Fruit fly (Drosophila melanogaster) whole organism, embryonic: Measurements from ENCODE around the gene frj.

Source experiments
- Awh ChIP-seq: fragments of 200-800 bp; sonication (Bioruptor generic); IDR thresholded peaks from 2 replicates; pipeline ENCODE4, ENCODE4 v1.3.6; 2022; ENCODE audit warnings: missing biosample characterization, missing genetic modification characterization
- CG12219 ChIP-seq: fragments of 200-800 bp; sonication (Bioruptor generic); optimal IDR thresholded peaks from 3 replicates; lab custom pipeline; 2018; ENCODE audit warnings: missing biosample characterization, mild to moderate bottlenecking, missing genetic modification characterization
- CG12391 ChIP-seq: fragments of 200-800 bp; sonication (Bioruptor generic); optimal IDR thresholded peaks from 3 replicates; lab custom pipeline; 2018; ENCODE audit warnings: missing biosample characterization, mild to moderate bottlenecking, missing genetic modification characterization, moderate library complexity
- CG15269 ChIP-seq: fragments of 200-800 bp; sonication (Bioruptor generic); optimal IDR thresholded peaks from 2 replicates; lab custom pipeline; 2018; ENCODE audit warnings: missing biosample characterization, mild to moderate bottlenecking, missing genetic modification characterization, moderate library complexity
- CG15514 ChIP-seq: fragments of 200-800 bp; sonication (Bioruptor generic); optimal IDR thresholded peaks from 3 replicates; lab custom pipeline; 2017; ENCODE audit warnings: missing biosample characterization, missing genetic modification characterization, mild to moderate bottlenecking, moderate library complexity, missing genetic modification reagents
- CG18011 ChIP-seq: fragments of 200-800 bp; sonication (Bioruptor generic); optimal IDR thresholded peaks from 2 replicates; lab custom pipeline; 2017; ENCODE audit warnings: missing biosample characterization, missing genetic modification characterization, mild to moderate bottlenecking, moderate library complexity, missing genotype
- CG18262 ChIP-seq: fragments of 200-800 bp; optimal IDR thresholded peaks from 3 replicates; lab custom pipeline; 2019; ENCODE audit warnings: missing biosample characterization, mild to moderate bottlenecking, missing genetic modification characterization, moderate library complexity
- CG2199 ChIP-seq: fragments of 200-800 bp; sonication (Bioruptor generic); IDR thresholded peaks from 3 replicates; pipeline ENCODE4 v1.3.6; 2022; ENCODE audit warnings: missing biosample characterization, missing genetic modification characterization
- CG30020 ChIP-seq: fragments of 200-800 bp; optimal IDR thresholded peaks from 2 replicates; lab custom pipeline; 2019; ENCODE audit warnings: missing biosample characterization, mild to moderate bottlenecking, missing genetic modification characterization, moderate library complexity
- CG32767 ChIP-seq: fragments of 200-800 bp; sonication (Bioruptor generic); IDR thresholded peaks from 2 replicates; pipeline ENCODE4 v1.3.6; 2022; ENCODE audit warnings: missing biosample characterization, missing genetic modification characterization
- CG34224 ChIP-seq: fragments of 200-800 bp; sonication (Bioruptor generic); IDR thresholded peaks from 3 replicates; pipeline ENCODE4 v1.3.6; 2022; ENCODE audit warnings: missing biosample characterization, missing genetic modification characterization; ENCODE audit not compliant: partially characterized antibody
- CG34376 ChIP-seq: fragments of 200-800 bp; sonication (Bioruptor generic); optimal IDR thresholded peaks from 2 replicates; lab custom pipeline; 2018; ENCODE audit warnings: missing biosample characterization, mild to moderate bottlenecking, missing genetic modification characterization
- CG34422 ChIP-seq: fragments of 200-800 bp; sonication (Bioruptor generic); IDR thresholded peaks from 3 replicates; pipeline ENCODE4 v1.3.6; 2022; ENCODE audit warnings: missing biosample characterization, missing genetic modification characterization
- CG4617 ChIP-seq: fragments of 200-800 bp; sonication (Bioruptor generic); optimal IDR thresholded peaks from 3 replicates; lab custom pipeline; 2016; ENCODE audit warnings: missing biosample characterization, missing genetic modification characterization, borderline replicate concordance
- CG5180 ChIP-seq: fragments of 200-800 bp; sonication (Bioruptor generic); optimal IDR thresholded peaks from 3 replicates; lab custom pipeline; 2017; ENCODE audit warnings: missing biosample characterization, missing genetic modification characterization, mild to moderate bottlenecking, moderate library complexity, missing genetic modification reagents
- CG6765 ChIP-seq: fragments of 200-800 bp; sonication (Bioruptor generic); optimal IDR thresholded peaks from 3 replicates; lab custom pipeline; 2017; ENCODE audit warnings: missing biosample characterization, mild to moderate bottlenecking, missing genetic modification characterization
- CG8281 ChIP-seq: fragments of 200-800 bp; sonication (Bioruptor generic); optimal IDR thresholded peaks from 2 replicates; lab custom pipeline; 2018; ENCODE audit warnings: missing biosample characterization, mild to moderate bottlenecking, missing genetic modification characterization, moderate library complexity
- CG8924 ChIP-seq: fragments of 200-800 bp; optimal IDR thresholded peaks from 3 replicates; lab custom pipeline; 2019; ENCODE audit warnings: missing biosample characterization, mild to moderate bottlenecking, missing genetic modification characterization, moderate library complexity
- CG9609 ChIP-seq: fragments of 200-800 bp; sonication (Bioruptor generic); optimal IDR thresholded peaks from 3 replicates; lab custom pipeline; 2016; ENCODE audit warnings: missing biosample characterization, missing genetic modification characterization
- CG9797 ChIP-seq: fragments of 200-800 bp; sonication (Bioruptor generic); optimal IDR thresholded peaks from 3 replicates; lab custom pipeline; 2018; ENCODE audit warnings: missing biosample characterization, mild to moderate bottlenecking, missing genetic modification characterization
- Dip2 ChIP-seq: fragments of 200-800 bp; sonication (Bioruptor generic); IDR thresholded peaks from 2 replicates; pipeline ENCODE4 v1.3.6; 2022; ENCODE audit warnings: missing biosample characterization, missing genetic modification characterization
- Dp ChIP-seq: fragments of 200-800 bp; sonication (Bioruptor generic); optimal IDR thresholded peaks from 2 replicates; lab custom pipeline; 2018; ENCODE audit warnings: missing biosample characterization, mild to moderate bottlenecking, missing genetic modification characterization, moderate library complexity
- E2f2 ChIP-seq: fragments of 200-800 bp; sonication (Bioruptor generic); IDR thresholded peaks from 2 replicates; pipeline ENCODE4 v1.3.6; 2022; ENCODE audit warnings: missing biosample characterization, missing genetic modification characterization
- GATAe ChIP-seq: fragments of 200-800 bp; sonication (Bioruptor generic); conservative IDR thresholded peaks from 2 replicates; pipeline ENCODE4 v1.3.6; 2022; ENCODE audit warnings: missing biosample characterization, missing genetic modification characterization
- HLH54F ChIP-seq: fragments of 200-800 bp; sonication (Bioruptor generic); optimal IDR thresholded peaks from 3 replicates; lab custom pipeline; 2016; ENCODE audit warnings: missing biosample characterization, missing genetic modification characterization
- Hr51 ChIP-seq, 2 experiments: fragments of 200-800 bp; sonication (Bioruptor generic); optimal IDR thresholded peaks; 2 replicates in 1 of 2; 3 replicates in 1 of 2; lab custom pipeline; 2016 to 2018; ENCODE audit warnings: missing biosample characterization in 2 of 2, missing genetic modification characterization in 2 of 2, mild to moderate bottlenecking in 1 of 2, moderate library complexity in 1 of 2
- MBD-R2 ChIP-seq: fragments of 200-800 bp; sonication (Bioruptor generic); IDR thresholded peaks from 2 replicates; pipeline ENCODE4 v1.3.6; 2022; ENCODE audit warnings: missing biosample characterization, missing genetic modification characterization
- MESR4 ChIP-seq: fragments of 200-800 bp; sonication (Bioruptor generic); optimal IDR thresholded peaks from 2 replicates; lab custom pipeline; 2018; ENCODE audit warnings: missing biosample characterization, mild to moderate bottlenecking, missing genetic modification characterization, moderate library complexity
- Med ChIP-seq: fragments of 200-800 bp; sonication (Bioruptor generic); peaks from one replicate; lab custom pipeline; 2016; ENCODE audit warnings: missing biosample characterization, missing genetic modification characterization, mild to moderate bottlenecking, inconsistent platforms, moderate library complexity
- Opbp ChIP-seq: fragments of 200-800 bp; sonication (Bioruptor generic); IDR thresholded peaks from 3 replicates; pipeline ENCODE4 v1.3.6; 2022; ENCODE audit warnings: missing biosample characterization, missing genetic modification characterization; ENCODE audit not compliant: partially characterized antibody
- Side ChIP-seq: fragments of 200-800 bp; sonication (Bioruptor generic); optimal IDR thresholded peaks from 2 replicates; lab custom pipeline; 2016; ENCODE audit warnings: missing biosample characterization, missing genetic modification characterization
- Six4 ChIP-seq: fragments of 200-800 bp; sonication (Bioruptor generic); optimal IDR thresholded peaks from 2 replicates; lab custom pipeline; 2016; ENCODE audit warnings: missing biosample characterization, missing genetic modification characterization
- Xbp1 ChIP-seq: fragments of 200-800 bp; sonication (Bioruptor generic); optimal IDR thresholded peaks from 3 replicates; lab custom pipeline; 2016; ENCODE audit warnings: missing biosample characterization, mild to moderate bottlenecking, missing genetic modification characterization
- chinmo ChIP-seq: fragments of 200-800 bp; sonication (Bioruptor generic); IDR thresholded peaks from 4 replicates; pipeline ENCODE4 v1.3.6; 2022; ENCODE audit warnings: missing biosample characterization, missing genetic modification characterization; ENCODE audit not compliant: partially characterized antibody
- dati ChIP-seq: fragments of 200-800 bp; sonication (Bioruptor generic); IDR thresholded peaks from 2 replicates; pipeline ENCODE4 v1.3.6; 2022; ENCODE audit warnings: missing biosample characterization, missing genetic modification characterization
- dm ChIP-seq: fragments of 200-800 bp; sonication (Bioruptor generic); optimal IDR thresholded peaks from 3 replicates; lab custom pipeline; 2016; ENCODE audit warnings: missing biosample characterization, missing genetic modification characterization
- exex ChIP-seq: fragments of 200-800 bp; sonication (Bioruptor generic); optimal IDR thresholded peaks from 4 replicates; lab custom pipeline; 2018; ENCODE audit warnings: missing biosample characterization, mild to moderate bottlenecking, missing genetic modification characterization, moderate library complexity
- lov ChIP-seq, 2 experiments: fragments of 200-800 bp in 1 of 2; fragments of >200 bp in 1 of 2; sonication (Bioruptor generic) in 1 of 2; IDR thresholded peaks in 1 of 2; optimal IDR thresholded peaks in 1 of 2; 2 replicates in 1 of 2; 3 replicates in 1 of 2; pipeline versions ENCODE4 v1.3.6 to Lab custom; 2017 to 2022; ENCODE audit warnings: missing biosample characterization in 1 of 2, missing genetic modification characterization in 1 of 2
- mirr ChIP-seq: fragments of 200-800 bp; sonication (Bioruptor generic); optimal IDR thresholded peaks from 3 replicates; lab custom pipeline; 2018; ENCODE audit warnings: missing biosample characterization, mild to moderate bottlenecking, missing genetic modification characterization
- pfk ChIP-seq: fragments of 200-800 bp; sonication (Bioruptor generic); optimal IDR thresholded peaks from 2 replicates; lab custom pipeline; 2018; ENCODE audit warnings: missing biosample characterization, mild to moderate bottlenecking, missing genetic modification characterization, moderate library complexity
- sd ChIP-seq: fragments of 200-800 bp; sonication (Bioruptor generic); optimal IDR thresholded peaks from 3 replicates; lab custom pipeline; 2018; ENCODE audit warnings: missing biosample characterization, mild to moderate bottlenecking, missing genetic modification characterization, moderate library complexity
- sisA ChIP-seq: fragments of 200-800 bp; sonication (Bioruptor generic); IDR thresholded peaks from 2 replicates; pipeline ENCODE4 v1.3.6; 2022; ENCODE audit warnings: missing biosample characterization, missing genetic modification characterization
- stwl ChIP-seq: fragments of 200-800 bp; sonication (Bioruptor generic); optimal IDR thresholded peaks from 3 replicates; lab custom pipeline; 2018; ENCODE audit warnings: missing biosample characterization, mild to moderate bottlenecking, missing genetic modification characterization, moderate library complexity
- tin ChIP-seq: fragments of 200-800 bp; sonication (Bioruptor generic); optimal IDR thresholded peaks from 3 replicates; lab custom pipeline; 2016; ENCODE audit warnings: missing biosample characterization, missing genetic modification characterization
- tll ChIP-seq, 2 experiments: fragments of 200-800 bp in 1 of 2; fragments of >200 bp in 1 of 2; sonication (Bioruptor generic) in 1 of 2; optimal IDR thresholded peaks; 2 replicates each; lab custom pipeline; 2017 to 2019; ENCODE audit warnings: missing biosample characterization in 2 of 2, missing genetic modification characterization in 2 of 2, mild to moderate bottlenecking in 1 of 2, moderate library complexity in 1 of 2
- trem ChIP-seq: fragments of 200-800 bp; optimal IDR thresholded peaks from 3 replicates; lab custom pipeline; 2019; ENCODE audit warnings: missing biosample characterization, mild to moderate bottlenecking, missing genetic modification characterization, moderate library complexity
- wor ChIP-seq: fragments of 200-800 bp; sonication (Bioruptor generic); IDR thresholded peaks from 2 replicates; pipeline ENCODE4 v1.3.6; 2022; ENCODE audit warnings: missing biosample characterization, missing genetic modification characterization

The frj gene

DNA sequence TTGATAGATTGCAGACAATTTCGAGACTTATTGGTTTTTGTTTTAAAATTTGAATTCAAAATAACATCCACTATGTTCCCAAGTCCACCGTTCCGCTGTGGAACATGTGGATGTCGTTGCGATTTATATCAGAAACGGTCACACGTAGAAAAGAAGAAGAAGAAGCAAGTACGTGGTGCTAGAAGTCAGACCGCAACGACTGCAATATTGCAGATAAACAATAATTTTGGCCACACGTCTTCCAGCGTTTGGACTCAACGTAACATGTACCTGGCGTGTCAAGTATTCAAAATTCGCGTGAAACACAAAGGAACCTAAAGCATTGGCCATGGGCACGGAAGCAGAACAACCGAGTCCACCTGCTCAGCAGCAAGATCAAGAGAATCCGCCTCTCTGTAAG, 31.7 kb upstream of the frj start, which contains the start of gene Fic (continued):
- TF ChIP-seq dm (peak; percentile 32), lov (optimal IDR thresholded peaks at IDR 0.05; lab: Kevin White, UChicago) (no peak), lov (GFP tag; IDR thresholded peaks at IDR 0.05; lab: Robert Waterston, UW) (0 out of 3 replicates have a peak, but pooled peaks have one; percentile 27), MBD-R2 (GFP tag; lab: Robert Waterston, UW) (peak; percentile 76), Opbp (GFP tag; lab: Robert Waterston, UW) (peak; percentile 35; the same call in 1 of the 3 replicates), pfk (GFP tag; lab: Kevin White, UChicago) (peak; percentile 92), CG5180 (peak; percentile 37), CG15269 (no peak), trem (tag; lab: Kevin White, UChicago) (peak; percentile 16), CG30020 (tag; lab: Kevin White, UChicago) (peak; percentile 12), CG32767 (GFP tag; lab: Robert Waterston, UW) (no peak), Dp (peak; percentile 57), tll (GFP tag; optimal IDR thresholded peaks at IDR 0.05; lab: Kevin White, UChicago) (peak in 1 of 2 experiments; percentile 75), E2f2 (GFP tag; lab: Robert Waterston, UW) (peak; percentile 60), CG34224 (peak; percentile 22; the same call in 2 of the 3 replicates), CG34422 (GFP tag; lab: Robert Waterston, UW) (peak; percentile 22; the same call in 1 of the 3 replicates), Hr51 (GFP tag; optimal IDR thresholded peaks at IDR 0.05; lab: Kevin White, UChicago) (no peak), MESR4 (GFP tag; lab: Kevin White, UChicago) (peak; percentile 85), CG8924 (no peak), CG9797 (GFP tag; lab: Kevin White, UChicago) (peak; percentile 68), CG4617 (peak; percentile 67), CG2199 (GFP tag; lab: Robert Waterston, UW) (0 out of 3 replicates have a peak, but pooled peaks have one; percentile 18), stwl (tag; lab: Kevin White, UChicago) (peak; percentile 87), chinmo (GFP tag; lab: Robert Waterston, UW) (peak; percentile 69; the same call in 2 of the 4 replicates), Med (peak; percentile 78)

DNA sequence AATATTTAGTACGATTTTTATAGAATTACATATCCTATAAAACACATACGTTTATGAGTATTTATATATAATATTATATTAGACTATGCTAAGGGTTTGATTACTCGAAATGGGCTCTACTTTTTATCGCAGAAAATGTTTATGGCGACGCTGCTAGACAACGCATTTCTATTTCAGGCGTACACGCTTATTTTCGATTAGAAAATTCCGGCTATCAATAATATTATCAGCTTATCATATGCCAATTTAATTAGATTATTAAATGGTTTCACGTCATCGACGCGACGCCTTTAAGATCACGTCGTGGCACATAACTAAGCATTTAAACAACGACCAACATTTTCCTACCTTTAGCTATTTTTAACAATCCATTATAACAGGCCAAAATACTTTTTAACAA, 29.5 kb upstream of the frj start:
- TF ChIP-seq dati (GFP tag; lab: Robert Waterston, UW), result no peak
- no peak for TF ChIP-seq Six4 (GFP tag; lab: Kevin White, UChicago)
- peak; percentile 40 for TF ChIP-seq CG34376
- TF ChIP-seq tin (GFP tag; lab: Kevin White, UChicago), result no peak
- no peak for TF ChIP-seq Xbp1 (GFP tag; lab: Kevin White, UChicago)
- TF ChIP-seq mirr, result peak; percentile 40
- peak; percentile 95 for TF ChIP-seq exex
- peak; percentile 37 for TF ChIP-seq sd (tag; lab: Kevin White, UChicago)
- no peak for TF ChIP-seq CG18011
- TF ChIP-seq, all 482 proteins: peak for 4

DNA sequence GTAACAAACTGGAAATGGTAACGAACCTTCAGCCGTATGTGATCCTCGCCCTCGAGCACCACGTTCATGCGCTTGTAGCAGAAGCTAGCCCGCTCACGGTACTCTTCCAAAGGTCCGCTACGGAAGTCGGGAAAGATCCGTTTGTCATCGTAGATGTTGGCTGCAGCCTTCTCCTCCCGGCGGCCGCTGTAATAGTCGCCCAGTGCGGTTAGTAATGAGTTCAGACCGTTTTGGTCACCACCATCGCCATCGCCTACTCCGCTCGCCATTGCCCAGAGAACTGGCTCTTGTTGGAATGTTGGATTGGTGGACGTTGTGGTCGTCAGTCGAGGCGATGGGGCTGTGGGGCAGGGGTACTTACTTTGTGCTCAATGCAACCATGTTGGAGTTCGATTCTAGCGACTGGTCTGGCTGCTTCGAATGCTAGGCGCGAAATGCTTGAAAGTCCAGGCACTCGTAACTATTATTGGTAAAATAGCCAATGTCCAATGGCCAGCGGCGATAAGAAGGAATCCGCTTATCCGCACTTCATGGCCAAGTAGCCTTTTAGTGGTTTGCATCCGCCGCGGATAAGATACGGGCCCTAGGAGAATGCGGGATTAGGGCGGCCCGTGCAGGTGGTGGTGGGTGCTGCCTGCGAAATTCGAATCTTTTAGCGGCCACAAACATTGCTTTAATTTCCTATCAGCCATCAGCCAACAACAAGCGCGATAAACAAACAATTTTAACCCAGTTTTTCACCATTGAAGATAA, 8.1 kb upstream of the frj start:
- TF ChIP-seq HLH54F (GFP tag; lab: Kevin White, UChicago) (no peak), Awh (GFP tag; lab: Robert Waterston, UW) (peak; percentile 29; the same call in 1 of the 2 replicates), GATAe (GFP tag; lab: Robert Waterston, UW) (peak; percentile 69), CG18262 (no peak), CG6765 (GFP tag; lab: Kevin White, UChicago) (peak; percentile 32), CG15514 (GFP tag; lab: Kevin White, UChicago) (peak; percentile 34), Side (GFP tag; lab: Kevin White, UChicago) (no peak), CG8281 (tag; lab: Kevin White, UChicago) (no peak), CG5180 (peak; percentile 99), sisA (GFP tag; lab: Robert Waterston, UW) (no peak), CG9609 (GFP tag; lab: Kevin White, UChicago) (no peak), CG12391 (tag; lab: Kevin White, UChicago) (no peak), wor (GFP tag; lab: Robert Waterston, UW) (no peak), CG12219 (GFP tag; lab: Kevin White, UChicago) (no peak), Dip2 (GFP tag; lab: Robert Waterston, UW) (no peak)
